Worm (Caenorhabditis elegans) whole organism, young adult: ENCODE data around the gene cids-1.

Source experiments
- F23B12.7 ChIP-seq: sonication (generic microtip); optimal IDR thresholded peaks from 2 replicates; lab custom pipeline; 2017; ENCODE audit warnings: missing genetic modification characterization, mild to moderate bottlenecking, missing compliant biosample characterization, antibody characterized with exemption, moderate library complexity; ENCODE audit not compliant: insufficient read depth
- F33H1.4 ChIP-seq: fragments of 200-800 bp; sonication (Bioruptor generic); IDR thresholded peaks from 2 replicates; pipeline ENCODE4 v1.3.6; 2022; ENCODE audit warnings: missing genetic modification reagents, missing genetic modification characterization, missing compliant biosample characterization
- F57A8.1 ChIP-seq: fragments of 200-800 bp; sonication (Bioruptor generic); optimal IDR thresholded peaks from 2 replicates; lab custom pipeline; 2018; ENCODE audit warnings: mild to moderate bottlenecking, missing genetic modification characterization, moderate library complexity, missing compliant biosample characterization
- F57C9.4 ChIP-seq: sonication (generic microtip); optimal IDR thresholded peaks from 2 replicates; lab custom pipeline; 2017; ENCODE audit warnings: mild to moderate bottlenecking, missing genetic modification characterization, missing compliant biosample characterization
- T07F8.4 ChIP-seq: sonication (generic microtip); optimal IDR thresholded peaks from 2 replicates; lab custom pipeline; 2016; ENCODE audit warnings: mild to moderate bottlenecking, missing genetic modification characterization, moderate library complexity, missing compliant biosample characterization
- Y53F4B.3 ChIP-seq: fragments of 200-800 bp; sonication (Bioruptor generic); IDR thresholded peaks from 2 replicates; pipeline ENCODE4 v1.3.6; 2022; ENCODE audit warnings: missing genetic modification reagents, missing genetic modification characterization, missing compliant biosample characterization
- Y53G8AR.9 ChIP-seq: fragments of 200-800 bp; sonication (Bioruptor generic); conservative IDR thresholded peaks from 2 replicates; pipeline ENCODE4 v1.3.6; 2022; ENCODE audit warnings: missing genetic modification reagents, missing genetic modification characterization, missing compliant biosample characterization
- Y56A3A.18 ChIP-seq: fragments of 200-800 bp; sonication (Bioruptor generic); IDR thresholded peaks from 2 replicates; pipeline ENCODE4 v1.3.6; 2022; ENCODE audit warnings: missing genetic modification reagents, missing genetic modification characterization, missing compliant biosample characterization
- ama-1 ChIP-seq, 3 experiments: fragments of 150-350 bp in 1 of 3; sonication (generic microtip) in 2 of 3; optimal IDR thresholded peaks; 2 replicates each; lab custom pipeline; 2014 to 2018; ENCODE audit warnings: missing biosample characterization in 2 of 3, missing genetic modification characterization in 2 of 3, missing genetic modification reagents in 2 of 3
- aptf-3 ChIP-seq: fragments of 200-800 bp; sonication (Bioruptor generic); IDR thresholded peaks from 2 replicates; pipeline ENCODE4 v1.3.6; 2022; ENCODE audit warnings: missing genetic modification characterization, missing compliant biosample characterization
- atf-7 ChIP-seq: sonication (generic microtip); optimal IDR thresholded peaks from 2 replicates; lab custom pipeline; 2017; ENCODE audit warnings: mild to moderate bottlenecking, missing genetic modification characterization, missing compliant biosample characterization
- athp-1 ChIP-seq: sonication (generic microtip); optimal IDR thresholded peaks from 2 replicates; lab custom pipeline; 2017; ENCODE audit warnings: mild to moderate bottlenecking, missing genetic modification characterization, missing compliant biosample characterization
- bed-2 ChIP-seq: fragments of 200-800 bp; sonication (Bioruptor generic); IDR thresholded peaks from 2 replicates; pipeline ENCODE4 v1.3.6; 2022; ENCODE audit warnings: missing genetic modification reagents, missing genetic modification characterization, missing compliant biosample characterization
- cebp-2 ChIP-seq: fragments of 200-800 bp; sonication (Bioruptor generic); IDR thresholded peaks from 2 replicates; pipeline ENCODE4 v1.3.6; 2022; ENCODE audit warnings: missing genetic modification characterization, missing compliant biosample characterization
- ceh-100 ChIP-seq: fragments of 200-800 bp; sonication (Bioruptor generic); IDR thresholded peaks from 2 replicates; pipeline ENCODE4 v1.3.6; 2022; ENCODE audit warnings: missing genetic modification reagents, missing genetic modification characterization, missing compliant biosample characterization
- ceh-40 ChIP-seq: fragments of 200-800 bp; sonication (Bioruptor generic); IDR thresholded peaks from 2 replicates; pipeline ENCODE4 v1.3.6; 2022; ENCODE audit warnings: missing genetic modification characterization, missing compliant biosample characterization
- ceh-79 ChIP-seq: sonication (generic microtip); optimal IDR thresholded peaks from 2 replicates; lab custom pipeline; 2017; ENCODE audit warnings: mild to moderate bottlenecking, missing genetic modification characterization, missing compliant biosample characterization
- ceh-91 ChIP-seq: fragments of 200-800 bp; sonication (Bioruptor generic); IDR thresholded peaks from 2 replicates; pipeline ENCODE4 v1.3.6; 2022; ENCODE audit warnings: missing genetic modification reagents, missing genetic modification characterization, missing compliant biosample characterization
- die-1 ChIP-seq: sonication (generic microtip); optimal IDR thresholded peaks from 2 replicates; lab custom pipeline; 2016; ENCODE audit warnings: missing genotype, mild to moderate bottlenecking, missing genetic modification characterization, missing compliant biosample characterization
- dpff-1 ChIP-seq: sonication (generic microtip); optimal IDR thresholded peaks from 2 replicates; lab custom pipeline; 2017; ENCODE audit warnings: mild to moderate bottlenecking, missing genetic modification characterization, missing compliant biosample characterization
- efl-1 ChIP-seq: fragments of 150-350 bp; optimal IDR thresholded peaks from 2 replicates; lab custom pipeline; 2014; ENCODE audit warnings: missing biosample characterization, missing genetic modification reagents, missing genetic modification characterization
- egl-18 ChIP-seq: fragments of 200-800 bp; sonication (Bioruptor generic); IDR thresholded peaks from 2 replicates; pipeline ENCODE4 v1.3.6; 2022; ENCODE audit warnings: missing genetic modification reagents, missing genetic modification characterization, missing compliant biosample characterization
- egl-44 ChIP-seq: fragments of 200-800 bp; sonication (Bioruptor generic); IDR thresholded peaks from 2 replicates; pipeline ENCODE4 v1.3.6; 2022; ENCODE audit warnings: missing genetic modification reagents, missing genetic modification characterization, missing compliant biosample characterization
- ets-4 ChIP-seq: fragments of 200-800 bp; sonication (Bioruptor generic); optimal IDR thresholded peaks from 2 replicates; lab custom pipeline; 2018; ENCODE audit warnings: mild to moderate bottlenecking, missing genetic modification characterization, missing compliant biosample characterization
- lin-26 ChIP-seq: fragments of 200-800 bp; sonication (Bioruptor generic); IDR thresholded peaks from 2 replicates; pipeline ENCODE4 v1.3.6; 2022; ENCODE audit warnings: missing genetic modification reagents, missing genetic modification characterization, missing compliant biosample characterization
- lin-35 ChIP-seq, 3 experiments: fragments of 150-350 bp in 2 of 3; sonication (generic microtip) in 1 of 3; optimal IDR thresholded peaks; 2 replicates each; lab custom pipeline; 2014 to 2018; ENCODE audit warnings: missing biosample characterization in 3 of 3, missing genetic modification characterization in 3 of 3, missing genetic modification reagents in 3 of 3
- lin-40 ChIP-seq: sonication (generic microtip); optimal IDR thresholded peaks from 2 replicates; lab custom pipeline; 2016; ENCODE audit warnings: missing genetic modification characterization, mild to moderate bottlenecking, missing compliant biosample characterization, missing genotype, missing genetic modification reagents
- lin-54 ChIP-seq: fragments of 200-800 bp; sonication (Bioruptor generic); optimal IDR thresholded peaks from 2 replicates; lab custom pipeline; 2018; ENCODE audit warnings: mild to moderate bottlenecking, missing genetic modification characterization, missing compliant biosample characterization
- lir-1 ChIP-seq: fragments of 200-800 bp; sonication (Bioruptor generic); conservative IDR thresholded peaks from 2 replicates; pipeline ENCODE4 v1.3.6; 2022; ENCODE audit warnings: missing genetic modification reagents, missing genetic modification characterization, missing compliant biosample characterization
- madf-6 ChIP-seq: fragments of 200-800 bp; sonication (Bioruptor generic); IDR thresholded peaks from 2 replicates; pipeline ENCODE4 v1.3.6; 2022; ENCODE audit warnings: missing genetic modification reagents, missing genetic modification characterization, missing compliant biosample characterization
- madf-8 ChIP-seq: fragments of 200-800 bp; sonication (Bioruptor generic); conservative IDR thresholded peaks from 2 replicates; pipeline ENCODE4 v1.3.6; 2022; ENCODE audit warnings: missing genetic modification reagents, missing genetic modification characterization, missing compliant biosample characterization
- mel-28 ChIP-seq: sonication (generic microtip); optimal IDR thresholded peaks from 2 replicates; lab custom pipeline; 2016; ENCODE audit warnings: borderline replicate concordance, mild to moderate bottlenecking, missing genetic modification characterization, missing compliant biosample characterization
- nfya-1 ChIP-seq: sonication (generic microtip); optimal IDR thresholded peaks from 2 replicates; lab custom pipeline; 2017; ENCODE audit warnings: antibody characterized with exemption, missing compliant biosample characterization, missing genetic modification characterization, borderline replicate concordance; ENCODE audit not compliant: insufficient read depth
- nfyb-1 ChIP-seq: fragments of 200-800 bp; sonication (Bioruptor generic); IDR thresholded peaks from 2 replicates; pipeline ENCODE4 v1.3.6; 2022; ENCODE audit warnings: missing genetic modification reagents, missing genetic modification characterization, missing compliant biosample characterization
- nhr-120 ChIP-seq: fragments of 200-800 bp; sonication (Bioruptor generic); IDR thresholded peaks from 2 replicates; pipeline ENCODE4 v1.3.6; 2022; ENCODE audit warnings: missing genetic modification characterization, missing compliant biosample characterization
- nhr-27 ChIP-seq: fragments of 200-800 bp; sonication (Bioruptor generic); optimal IDR thresholded peaks from 2 replicates; lab custom pipeline; 2018; ENCODE audit warnings: mild to moderate bottlenecking, missing genetic modification characterization, moderate library complexity, missing compliant biosample characterization
- nhr-90 ChIP-seq: sonication (generic microtip); optimal IDR thresholded peaks from 2 replicates; lab custom pipeline; 2016; ENCODE audit warnings: missing genotype, mild to moderate bottlenecking, missing genetic modification characterization, missing compliant biosample characterization
- pha-4 ChIP-seq: fragments of 150-350 bp; sonication (generic microtip); optimal IDR thresholded peaks from 2 replicates; lab custom pipeline; 2014; ENCODE audit warnings: missing biosample characterization, missing genetic modification reagents, missing genetic modification characterization
- rpc-1 ChIP-seq, 2 experiments: fragments of 150-350 bp in 1 of 2; sonication (generic microtip) in 1 of 2; optimal IDR thresholded peaks; 2 replicates each; lab custom pipeline; 2014 to 2018; ENCODE audit warnings: missing biosample characterization in 1 of 2, missing genetic modification characterization in 1 of 2, missing genetic modification reagents in 1 of 2, missing genotype in 1 of 2
- sea-2 ChIP-seq: fragments of 200-800 bp; sonication (Bioruptor generic); IDR thresholded peaks from 2 replicates; pipeline ENCODE4 v1.3.6; 2022; ENCODE audit warnings: missing genetic modification characterization, missing compliant biosample characterization
- snpc-1.3 ChIP-seq: sonication (generic microtip); optimal IDR thresholded peaks from 2 replicates; lab custom pipeline; 2017; ENCODE audit warnings: missing genetic modification characterization, mild to moderate bottlenecking, missing compliant biosample characterization, antibody characterized with exemption, moderate library complexity, missing genotype, missing genetic modification reagents; ENCODE audit not compliant: insufficient read depth
- tbp1 ChIP-seq: fragments of 200-800 bp; sonication (Bioruptor generic); optimal IDR thresholded peaks from 2 replicates; lab custom pipeline; 2018; ENCODE audit warnings: mild to moderate bottlenecking, missing genetic modification characterization, missing compliant biosample characterization
- xnd-1 ChIP-seq: sonication (generic microtip); optimal IDR thresholded peaks from 2 replicates; lab custom pipeline; 2016; ENCODE audit warnings: missing genotype, missing genetic modification reagents, missing genetic modification characterization, missing compliant biosample characterization
- zfh-2 ChIP-seq: fragments of 200-800 bp; sonication (Bioruptor generic); conservative IDR thresholded peaks from 2 replicates; pipeline ENCODE4 v1.3.6; 2022; ENCODE audit warnings: missing genetic modification reagents, missing genetic modification characterization, missing compliant biosample characterization
- zim-3 ChIP-seq: sonication (generic microtip); optimal IDR thresholded peaks from 2 replicates; lab custom pipeline; 2017; ENCODE audit warnings: mild to moderate bottlenecking, missing genetic modification characterization, moderate library complexity, missing compliant biosample characterization
- ztf-18 ChIP-seq: sonication (generic microtip); optimal IDR thresholded peaks from 2 replicates; lab custom pipeline; 2016; ENCODE audit warnings: missing genotype, mild to moderate bottlenecking, missing genetic modification characterization, missing compliant biosample characterization
- ztf-3 ChIP-seq: fragments of 200-800 bp; sonication (Bioruptor generic); optimal IDR thresholded peaks from 2 replicates; lab custom pipeline; 2018; ENCODE audit warnings: mild to moderate bottlenecking, missing genetic modification characterization, missing compliant biosample characterization
- ztf-6 ChIP-seq: fragments of 200-800 bp; sonication (Bioruptor generic); IDR thresholded peaks from 2 replicates; pipeline ENCODE4 v1.3.6; 2022; ENCODE audit warnings: missing genetic modification reagents, missing genetic modification characterization, missing compliant biosample characterization

The cids-1 gene

DNA sequence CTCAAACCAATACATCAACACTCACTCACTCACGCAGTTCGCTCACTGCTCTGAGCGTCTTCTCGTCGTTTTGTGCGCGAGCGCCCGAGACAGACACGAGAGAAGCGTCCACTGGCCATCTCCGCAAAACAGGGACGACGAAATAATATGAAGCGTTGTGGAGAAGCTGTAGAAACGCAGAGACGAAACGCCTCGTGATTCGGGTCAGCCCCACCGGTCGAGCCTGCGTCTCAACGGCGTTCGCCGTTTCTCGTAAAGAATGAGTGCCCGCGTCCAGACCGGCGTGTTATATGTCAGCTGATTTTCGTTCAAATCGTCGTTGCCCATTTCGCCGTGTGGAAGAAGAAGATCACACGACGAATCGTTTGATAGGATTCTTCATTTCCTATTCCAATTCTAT is 16.7 kb upstream of the cids-1 start, which contains the start of gene fbxl-1 (continued):
- TF ChIP-seq rpc-1 (optimal IDR thresholded peaks at IDR 0.05; lab: Kevin White, UChicago) = no peak
- no peak for TF ChIP-seq rpc-1 (tag; optimal IDR thresholded peaks at IDR 0.05; lab: Kevin White, UChicago)
- no peak for TF ChIP-seq bed-2 (GFP tag; lab: Robert Waterston, UW)
- peak; percentile 79; the same call in 1 of the 2 replicates for TF ChIP-seq nfyb-1 (GFP tag; lab: Robert Waterston, UW)
- no peak for TF ChIP-seq dpff-1 (tag; lab: Kevin White, UChicago)
- TF ChIP-seq lin-40 (tag; lab: Kevin White, UChicago) = peak; percentile 63
- TF ChIP-seq Y53G8AR.9 (GFP tag; lab: Robert Waterston, UW) = no peak
- TF ChIP-seq tbp1 (GFP tag; lab: Kevin White, UChicago) = peak; percentile 53
- no peak for TF ChIP-seq madf-8
- peak; percentile 47 for TF ChIP-seq nhr-90
- TF ChIP-seq ceh-100 (GFP tag; lab: Robert Waterston, UW) = peak; percentile 42
- TF ChIP-seq ceh-79 (tag; lab: Kevin White, UChicago) = no peak
- TF ChIP-seq xnd-1 (tag; lab: Kevin White, UChicago) = no peak
- no peak for TF ChIP-seq mel-28 (tag; lab: Kevin White, UChicago)
- TF ChIP-seq atf-7 (tag; lab: Kevin White, UChicago) = peak; percentile 16
- peak; percentile 82 for TF ChIP-seq lir-1 (GFP tag; lab: Robert Waterston, UW)
- no peak for TF ChIP-seq zim-3
- no peak for TF ChIP-seq nhr-120 (GFP tag; lab: Robert Waterston, UW)
- TF ChIP-seq ztf-18 (tag; lab: Kevin White, UChicago) = peak; percentile 45
- TF ChIP-seq ets-4 = peak; percentile 65
- TF ChIP-seq lin-35 (GFP tag; optimal IDR thresholded peaks at IDR 0.05; lab: Kevin White, UChicago) = no peak
- peak; percentile 98 for TF ChIP-seq zfh-2 (GFP tag; lab: Robert Waterston, UW)
- TF ChIP-seq lin-26 = peak; percentile 68; the same call in 1 of the 2 replicates
- no peak for TF ChIP-seq Y53F4B.3 (GFP tag; lab: Robert Waterston, UW)
- TF ChIP-seq F57C9.4 (tag; lab: Kevin White, UChicago) = no peak
- TF ChIP-seq F23B12.7 (tag; lab: Kevin White, UChicago) = no peak
- no peak for TF ChIP-seq Y56A3A.18 (GFP tag; lab: Robert Waterston, UW)
- TF ChIP-seq snpc-1.3 (tag; lab: Kevin White, UChicago) = no peak
- TF ChIP-seq nhr-27 (tag; lab: Kevin White, UChicago) = no peak
- no peak for TF ChIP-seq aptf-3 (GFP tag; lab: Robert Waterston, UW)
- no peak for TF ChIP-seq ztf-6
- peak; percentile 58; the same call in 1 of the 2 replicates for TF ChIP-seq egl-44 (GFP tag; lab: Robert Waterston, UW)
- TF ChIP-seq madf-6 (GFP tag; lab: Robert Waterston, UW) = peak; percentile 27; the same call in 1 of the 2 replicates
- TF ChIP-seq ceh-40 (GFP tag; lab: Robert Waterston, UW) = no peak
- no peak for TF ChIP-seq F57A8.1 (GFP tag; lab: Kevin White, UChicago)
- TF ChIP-seq efl-1 = no peak
- TF ChIP-seq nfya-1 (tag; lab: Kevin White, UChicago) = no peak
- TF ChIP-seq cebp-2 (GFP tag; lab: Robert Waterston, UW) = no peak
- TF ChIP-seq ceh-91 (GFP tag; lab: Robert Waterston, UW) = 0 out of 2 replicates have a peak, but pooled peaks have one; percentile 30
- no peak for TF ChIP-seq sea-2 (GFP tag; lab: Robert Waterston, UW)
- no peak for TF ChIP-seq ama-1 (optimal IDR thresholded peaks at IDR 0.05; lab: Kevin White, UChicago)
- no peak for TF ChIP-seq ama-1 (GFP tag; optimal IDR thresholded peaks at IDR 0.05; lab: Kevin White, UChicago)
- no peak for TF ChIP-seq die-1 (tag; lab: Kevin White, UChicago)
- no peak for TF ChIP-seq egl-18 (GFP tag; lab: Robert Waterston, UW)
- peak; percentile 16; the same call in 1 of the 2 replicates for TF ChIP-seq F33H1.4 (GFP tag; lab: Robert Waterston, UW)
- TF ChIP-seq ztf-3 (GFP tag; lab: Kevin White, UChicago) = no peak
- TF ChIP-seq athp-1 (tag; lab: Kevin White, UChicago) = peak; percentile 65
- peak; percentile 55 for TF ChIP-seq lin-54 (GFP tag; lab: Kevin White, UChicago)
- peak; percentile 32 for TF ChIP-seq pha-4
- TF ChIP-seq T07F8.4 = no peak
